Fruit fly (Drosophila melanogaster): Measurements from ENCODE around the gene pn.

- TF ChIP-seq fd3F (GFP tag; optimal IDR thresholded peaks at IDR 0.05) (no peak), ttk (GFP tag; IDR thresholded peaks at IDR 0.05) (no peak), CG12236 (GFP tag; optimal IDR thresholded peaks at IDR 0.05) (no peak), CG18011 (GFP tag; optimal IDR thresholded peaks at IDR 0.05) (no peak), lola (GFP tag; optimal IDR thresholded peaks at IDR 0.05) (no peak), dati (GFP tag; IDR thresholded peaks at IDR 0.05) (no peak)
These were observed 7.9 kb downstream of the pn start, which contains the start of gene Mct1 for dm6 chrX:2188888-2189287.
